Fruit fly (Drosophila melanogaster) whole organism, embryonic: ENCODE measurements around the gene awd.

Source experiments
- C15 ChIP-seq: fragments of 200-800 bp; sonication (Bioruptor generic); IDR thresholded peaks from 3 replicates; pipeline ENCODE4 v1.3.6; 2022; ENCODE audit warnings: missing biosample characterization, missing genetic modification characterization
- CG1024 ChIP-seq: fragments of 200-800 bp; sonication (Bioruptor generic); IDR thresholded peaks from 2 replicates; pipeline ENCODE4 v1.3.6; 2022; ENCODE audit warnings: missing biosample characterization, missing genetic modification characterization
- CG10565 ChIP-seq: fragments of 200-800 bp; sonication (Bioruptor generic); optimal IDR thresholded peaks from 3 replicates; lab custom pipeline; 2016; ENCODE audit warnings: missing biosample characterization, mild to moderate bottlenecking, missing genetic modification characterization
- CG11398 ChIP-seq: fragments of 200-800 bp; sonication (Bioruptor generic); optimal IDR thresholded peaks from 2 replicates; lab custom pipeline; 2016; ENCODE audit warnings: missing biosample characterization, missing genetic modification characterization
- CG12104 ChIP-seq: fragments of 200-800 bp; sonication (Bioruptor generic); optimal IDR thresholded peaks from 3 replicates; lab custom pipeline; 2016; ENCODE audit warnings: missing biosample characterization, missing genetic modification characterization
- CG13296 ChIP-seq: fragments of 200-800 bp; sonication (Bioruptor generic); optimal IDR thresholded peaks from 3 replicates; lab custom pipeline; 2018; ENCODE audit warnings: missing biosample characterization, mild to moderate bottlenecking, missing genetic modification characterization
- CG13424 ChIP-seq: fragments of 200-800 bp; sonication (Bioruptor generic); optimal IDR thresholded peaks from 2 replicates; lab custom pipeline; 2019; ENCODE audit warnings: missing biosample characterization, mild to moderate bottlenecking, missing genetic modification characterization, moderate library complexity
- CG14965 ChIP-seq: fragments of 200-800 bp; sonication (Bioruptor generic); optimal IDR thresholded peaks from 2 replicates; lab custom pipeline; 2016; ENCODE audit warnings: missing biosample characterization, missing genetic modification characterization, borderline replicate concordance
- CG15269 ChIP-seq: fragments of 200-800 bp; sonication (Bioruptor generic); optimal IDR thresholded peaks from 2 replicates; lab custom pipeline; 2018; ENCODE audit warnings: missing biosample characterization, mild to moderate bottlenecking, missing genetic modification characterization, moderate library complexity
- CG15696 ChIP-seq: fragments of 200-800 bp; sonication (Bioruptor generic); optimal IDR thresholded peaks from 2 replicates; lab custom pipeline; 2019; ENCODE audit warnings: missing biosample characterization, mild to moderate bottlenecking, missing genetic modification characterization, moderate library complexity
- CG16863 ChIP-seq: fragments of 200-800 bp; sonication (Bioruptor generic); optimal IDR thresholded peaks from 3 replicates; lab custom pipeline; 2016; ENCODE audit warnings: missing biosample characterization, missing genetic modification characterization
- CG17802 ChIP-seq: fragments of 200-800 bp; sonication (Bioruptor generic); optimal IDR thresholded peaks from 2 replicates; lab custom pipeline; 2018; ENCODE audit warnings: missing biosample characterization, mild to moderate bottlenecking, missing genetic modification characterization, moderate library complexity
- CG17829 ChIP-seq: fragments of 200-800 bp; optimal IDR thresholded peaks from 2 replicates; lab custom pipeline; 2019; ENCODE audit warnings: missing biosample characterization, mild to moderate bottlenecking, missing genetic modification characterization, moderate library complexity
- CG30403 ChIP-seq: fragments of 200-800 bp; sonication (Bioruptor generic); optimal IDR thresholded peaks from 3 replicates; lab custom pipeline; 2016; ENCODE audit warnings: missing biosample characterization, missing genetic modification characterization
- CG32767 ChIP-seq: fragments of 200-800 bp; sonication (Bioruptor generic); IDR thresholded peaks from 2 replicates; pipeline ENCODE4 v1.3.6; 2022; ENCODE audit warnings: missing biosample characterization, missing genetic modification characterization
- CG34224 ChIP-seq: fragments of 200-800 bp; sonication (Bioruptor generic); IDR thresholded peaks from 3 replicates; pipeline ENCODE4 v1.3.6; 2022; ENCODE audit warnings: missing biosample characterization, missing genetic modification characterization; ENCODE audit not compliant: partially characterized antibody
- CG34376 ChIP-seq: fragments of 200-800 bp; sonication (Bioruptor generic); optimal IDR thresholded peaks from 2 replicates; lab custom pipeline; 2018; ENCODE audit warnings: missing biosample characterization, mild to moderate bottlenecking, missing genetic modification characterization
- CG4424 ChIP-seq: fragments of 200-800 bp; sonication (Bioruptor generic); optimal IDR thresholded peaks from 3 replicates; lab custom pipeline; 2016; ENCODE audit warnings: missing biosample characterization, missing genetic modification characterization
- CG4617 ChIP-seq: fragments of 200-800 bp; sonication (Bioruptor generic); optimal IDR thresholded peaks from 3 replicates; lab custom pipeline; 2016; ENCODE audit warnings: missing biosample characterization, missing genetic modification characterization, borderline replicate concordance
- CG6254 ChIP-seq: fragments of 200-800 bp; sonication (Bioruptor generic); optimal IDR thresholded peaks from 3 replicates; lab custom pipeline; 2017; ENCODE audit warnings: mild to moderate bottlenecking, missing biosample characterization, missing genetic modification reagents, missing genetic modification characterization
- CG6765 ChIP-seq: fragments of 200-800 bp; sonication (Bioruptor generic); optimal IDR thresholded peaks from 3 replicates; lab custom pipeline; 2017; ENCODE audit warnings: missing biosample characterization, mild to moderate bottlenecking, missing genetic modification characterization
- CG7987 ChIP-seq: fragments of 200-800 bp; sonication (Bioruptor generic); optimal IDR thresholded peaks from 2 replicates; lab custom pipeline; 2018; ENCODE audit warnings: missing biosample characterization, mild to moderate bottlenecking, missing genetic modification characterization, moderate library complexity
- CG9437 ChIP-seq: fragments of 200-800 bp; sonication (Bioruptor generic); optimal IDR thresholded peaks from 2 replicates; lab custom pipeline; 2018; ENCODE audit warnings: missing biosample characterization, mild to moderate bottlenecking, missing genetic modification characterization
- CTCF ChIP-seq: fragments of 200-800 bp; sonication (Bioruptor generic); optimal IDR thresholded peaks from 2 replicates; lab custom pipeline; 2017; ENCODE audit warnings: missing biosample characterization, mild to moderate bottlenecking, missing genetic modification characterization, moderate library complexity
- Dip3 ChIP-seq: fragments of 200-800 bp; sonication (Bioruptor generic); optimal IDR thresholded peaks from 3 replicates; lab custom pipeline; 2016; ENCODE audit warnings: missing biosample characterization, missing genetic modification characterization
- Ets97D ChIP-seq: fragments of 200-800 bp; sonication (Bioruptor generic); optimal IDR thresholded peaks from 3 replicates; lab custom pipeline; 2016; ENCODE audit warnings: missing biosample characterization, missing genetic modification characterization
- Hmx ChIP-seq: fragments of 200-800 bp; sonication (Bioruptor generic); optimal IDR thresholded peaks from 2 replicates; lab custom pipeline; 2016; ENCODE audit warnings: missing biosample characterization, missing genetic modification characterization
- Hsf ChIP-seq: fragments of 200-800 bp; sonication (Bioruptor generic); optimal IDR thresholded peaks from 3 replicates; lab custom pipeline; 2016; ENCODE audit warnings: missing biosample characterization, missing genetic modification characterization
- MESR4 ChIP-seq: fragments of 200-800 bp; sonication (Bioruptor generic); optimal IDR thresholded peaks from 2 replicates; lab custom pipeline; 2018; ENCODE audit warnings: missing biosample characterization, mild to moderate bottlenecking, missing genetic modification characterization, moderate library complexity
- Max ChIP-seq: fragments of 200-800 bp; sonication (Bioruptor generic); optimal IDR thresholded peaks from 2 replicates; lab custom pipeline; 2016; ENCODE audit warnings: missing biosample characterization, mild to moderate bottlenecking, missing genetic modification characterization
- NfI ChIP-seq: fragments of 200-800 bp; sonication (Bioruptor generic); optimal IDR thresholded peaks from 3 replicates; lab custom pipeline; 2018; ENCODE audit warnings: missing biosample characterization, mild to moderate bottlenecking, missing genetic modification characterization, moderate library complexity
- Rx ChIP-seq: fragments of 200-800 bp; sonication (Bioruptor generic); IDR thresholded peaks from 2 replicates; pipeline ENCODE4 v1.3.6; 2022; ENCODE audit warnings: missing biosample characterization, missing genetic modification characterization
- Usf ChIP-seq: fragments of 200-800 bp; sonication (Bioruptor generic); optimal IDR thresholded peaks from 2 replicates; lab custom pipeline; 2017; ENCODE audit warnings: missing genotype, missing biosample characterization, missing genetic modification characterization
- bbx ChIP-seq: fragments of 200-800 bp; sonication (Bioruptor generic); IDR thresholded peaks from 2 replicates; pipeline ENCODE4 v1.3.6; 2022; ENCODE audit warnings: missing biosample characterization, missing genetic modification characterization; ENCODE audit not compliant: partially characterized antibody
- cad ChIP-seq: fragments of >200 bp; optimal IDR thresholded peaks from 2 replicates; lab custom pipeline; 2017; ENCODE audit warnings: missing biosample characterization, missing genetic modification characterization
- cas ChIP-seq: fragments of 200-800 bp; sonication (Bioruptor generic); IDR thresholded peaks from 2 replicates; pipeline ENCODE4 v1.3.6; 2022; ENCODE audit warnings: missing biosample characterization, missing genetic modification characterization
- chif ChIP-seq, 2 experiments: fragments of 200-800 bp; sonication (Bioruptor generic); optimal IDR thresholded peaks; 3 replicates each; lab custom pipeline; 2016; ENCODE audit warnings: missing biosample characterization in 2 of 2, missing genetic modification characterization in 2 of 2
- chm ChIP-seq: fragments of 200-800 bp; sonication (Bioruptor generic); IDR thresholded peaks from 2 replicates; pipeline ENCODE4 v1.3.6; 2022; ENCODE audit warnings: missing biosample characterization, missing genetic modification characterization
- ci ChIP-seq: fragments of 200-800 bp; sonication (Bioruptor generic); IDR thresholded peaks from 3 replicates; pipeline ENCODE4 v1.3.6; 2022; ENCODE audit warnings: missing biosample characterization, missing genetic modification characterization
- emc ChIP-seq: fragments of 200-800 bp; sonication (Bioruptor generic); optimal IDR thresholded peaks from 2 replicates; lab custom pipeline; 2016; ENCODE audit warnings: missing biosample characterization, missing genetic modification characterization
- fd102C ChIP-seq: fragments of 200-800 bp; sonication (Bioruptor generic); optimal IDR thresholded peaks from 2 replicates; lab custom pipeline; 2018; ENCODE audit warnings: missing biosample characterization, mild to moderate bottlenecking, missing genetic modification characterization, moderate library complexity
- lbe ChIP-seq: fragments of 200-800 bp; sonication (Bioruptor generic); optimal IDR thresholded peaks from 2 replicates; lab custom pipeline; 2016; ENCODE audit warnings: missing biosample characterization, mild to moderate bottlenecking, missing genetic modification characterization
- maf-S ChIP-seq: fragments of 200-800 bp; sonication (Bioruptor generic); optimal IDR thresholded peaks from 2 replicates; lab custom pipeline; 2016; ENCODE audit warnings: missing biosample characterization, missing genetic modification characterization
- nau ChIP-seq: fragments of 200-800 bp; sonication (Bioruptor generic); optimal IDR thresholded peaks from 3 replicates; lab custom pipeline; 2017; ENCODE audit warnings: missing biosample characterization, mild to moderate bottlenecking, missing genetic modification characterization, missing genetic modification reagents
- pho ChIP-seq: fragments of 200-800 bp; sonication (Bioruptor generic); optimal IDR thresholded peaks from 2 replicates; lab custom pipeline; 2016; ENCODE audit warnings: missing biosample characterization, missing genetic modification characterization
- sisA ChIP-seq: fragments of 200-800 bp; sonication (Bioruptor generic); IDR thresholded peaks from 2 replicates; pipeline ENCODE4 v1.3.6; 2022; ENCODE audit warnings: missing biosample characterization, missing genetic modification characterization
- tin ChIP-seq: fragments of 200-800 bp; sonication (Bioruptor generic); optimal IDR thresholded peaks from 3 replicates; lab custom pipeline; 2016; ENCODE audit warnings: missing biosample characterization, missing genetic modification characterization
- unpg ChIP-seq: fragments of 200-800 bp; sonication (Bioruptor generic); optimal IDR thresholded peaks from 3 replicates; lab custom pipeline; 2018; ENCODE audit warnings: missing biosample characterization, mild to moderate bottlenecking, missing genetic modification characterization, moderate library complexity
- usp ChIP-seq: fragments of >200 bp; optimal IDR thresholded peaks from 2 replicates; lab custom pipeline; 2017; ENCODE audit warnings: missing biosample characterization, missing genetic modification characterization
- vvl ChIP-seq: fragments of 200-800 bp; sonication (Bioruptor generic); IDR thresholded peaks from 2 replicates; pipeline ENCODE4 v1.3.6; 2022; ENCODE audit warnings: missing biosample characterization, missing genetic modification characterization

Gene awd

DNA sequence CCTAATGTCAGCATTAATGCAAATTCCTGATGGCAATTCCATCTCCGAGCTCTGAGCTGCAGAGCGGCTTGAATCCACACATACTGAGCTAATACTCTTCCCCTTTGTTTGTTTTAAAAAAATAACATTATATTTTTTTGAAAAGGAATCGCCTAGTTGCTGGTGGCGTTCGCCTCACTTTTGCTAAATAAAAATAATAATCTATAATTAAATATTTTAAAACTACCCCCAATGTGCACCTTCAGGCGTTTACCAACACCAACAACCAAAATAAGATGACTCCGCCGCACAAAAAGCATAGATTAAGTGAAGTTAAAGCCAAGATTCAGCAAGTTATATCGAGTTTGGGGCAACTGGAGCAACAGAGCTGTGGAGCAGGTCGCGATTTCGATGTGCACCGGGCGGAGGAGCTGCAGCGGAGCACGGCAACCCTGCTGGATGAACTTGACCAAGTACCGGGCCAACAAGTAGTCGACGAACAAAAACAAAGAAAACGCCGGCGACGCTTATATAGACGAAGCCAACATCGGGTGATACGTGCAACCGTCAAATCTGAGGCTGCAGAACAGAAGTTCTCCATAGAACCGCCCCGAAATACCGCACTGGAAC, 1.7 kb downstream of the awd start, which contains the start of gene CG1896:
Gene CG1896, plus strand, starts transcription at position 239 of the 609 bp plus-strand sequence.
- TF ChIP-seq CG6254 (GFP tag; lab: Kevin White, UChicago) (peak; percentile 30), tin (GFP tag; lab: Kevin White, UChicago) (peak; percentile 48), lbe (GFP tag; lab: Kevin White, UChicago) (peak; percentile 68), CG14965 (GFP tag; lab: Kevin White, UChicago) (no peak), vvl (peak; percentile 70), CG7987 (peak; percentile 1), CG6765 (GFP tag; lab: Kevin White, UChicago) (no peak), CG12104 (GFP tag; lab: Kevin White, UChicago) (peak; percentile 25), Usf (GFP tag; lab: Kevin White, UChicago) (no peak), Hsf (GFP tag; lab: Kevin White, UChicago) (no peak), cas (GFP tag; lab: Robert Waterston, UW) (0 out of 2 replicates have a peak, but pooled peaks have one; percentile 12), emc (GFP tag; lab: Kevin White, UChicago) (no peak), maf-S (GFP tag; lab: Kevin White, UChicago) (no peak), bbx (GFP tag; lab: Robert Waterston, UW) (0 out of 2 replicates have a peak, but pooled peaks have one; percentile 14), CG1024 (GFP tag; lab: Robert Waterston, UW) (0 out of 2 replicates have a peak, but pooled peaks have one; percentile 29), Max (GFP tag; lab: Kevin White, UChicago) (peak; percentile 30), CG34376 (peak; percentile 31), Dip3 (GFP tag; lab: Kevin White, UChicago) (peak; percentile 28), CG34224 (GFP tag; lab: Robert Waterston, UW) (peak; percentile 13; the same call in 1 of the 3 replicates), Hmx (GFP tag; lab: Kevin White, UChicago) (no peak), nau (GFP tag; lab: Kevin White, UChicago) (no peak), CG17829 (peak; percentile 50), CG4424 (GFP tag; lab: Kevin White, UChicago) (peak; percentile 52), unpg (GFP tag; lab: Kevin White, UChicago) (peak; percentile 43), chif (GFP tag; optimal IDR thresholded peaks at IDR 0.05; lab: Kevin White, UChicago) (no peak), cad (GFP tag; lab: Kevin White, UChicago) (no peak), CG15269 (tag; lab: Kevin White, UChicago) (peak; percentile 36), CG9437 (GFP tag; lab: Kevin White, UChicago) (peak; percentile 5), C15 (GFP tag; lab: Robert Waterston, UW) (no peak), sisA (GFP tag; lab: Robert Waterston, UW) (peak; percentile 24; the same call in 1 of the 2 replicates), CG13424 (tag; lab: Kevin White, UChicago) (peak; percentile 24), CG30403 (peak; percentile 45), CG11398 (GFP tag; lab: Kevin White, UChicago) (no peak), CG15696 (tag; lab: Kevin White, UChicago) (no peak), CTCF (GFP tag; lab: Kevin White, UChicago) (peak; percentile 4), CG32767 (GFP tag; lab: Robert Waterston, UW) (peak; percentile 49; the same call in 1 of the 2 replicates), Rx (0 out of 2 replicates have a peak, but pooled peaks have one; percentile 25), CG16863 (GFP tag; lab: Kevin White, UChicago) (no peak), chm (0 out of 2 replicates have a peak, but pooled peaks have one; percentile 39), CG4617 (peak; percentile 40), MESR4 (GFP tag; lab: Kevin White, UChicago) (peak; percentile 45), CG13296 (GFP tag; lab: Kevin White, UChicago) (peak; percentile 36), ci (peak; percentile 57; the same call in 1 of the 3 replicates), pho (no peak), fd102C (no peak), CG17802 (peak; percentile 12), CG10565 (GFP tag; lab: Kevin White, UChicago) (no peak), usp (GFP tag; lab: Kevin White, UChicago) (no peak), NfI (peak; percentile 52), Ets97D (GFP tag; lab: Kevin White, UChicago) (no peak)
